Fruit fly (Drosophila melanogaster): Measurements from ENCODE around the gene SP1173.

dm6 chr3L:6705865-6706264 is 2.5 kb upstream of the SP1173 start:
- TF ChIP-seq HLH106 (tag; optimal IDR thresholded peaks at IDR 0.05) = no peak
- TF ChIP-seq Myc (optimal IDR thresholded peaks at IDR 0.05) = no peak
